Fruit fly (Drosophila melanogaster): ENCODE measurements around the gene CG7990.

CG7990 gene

DNA sequence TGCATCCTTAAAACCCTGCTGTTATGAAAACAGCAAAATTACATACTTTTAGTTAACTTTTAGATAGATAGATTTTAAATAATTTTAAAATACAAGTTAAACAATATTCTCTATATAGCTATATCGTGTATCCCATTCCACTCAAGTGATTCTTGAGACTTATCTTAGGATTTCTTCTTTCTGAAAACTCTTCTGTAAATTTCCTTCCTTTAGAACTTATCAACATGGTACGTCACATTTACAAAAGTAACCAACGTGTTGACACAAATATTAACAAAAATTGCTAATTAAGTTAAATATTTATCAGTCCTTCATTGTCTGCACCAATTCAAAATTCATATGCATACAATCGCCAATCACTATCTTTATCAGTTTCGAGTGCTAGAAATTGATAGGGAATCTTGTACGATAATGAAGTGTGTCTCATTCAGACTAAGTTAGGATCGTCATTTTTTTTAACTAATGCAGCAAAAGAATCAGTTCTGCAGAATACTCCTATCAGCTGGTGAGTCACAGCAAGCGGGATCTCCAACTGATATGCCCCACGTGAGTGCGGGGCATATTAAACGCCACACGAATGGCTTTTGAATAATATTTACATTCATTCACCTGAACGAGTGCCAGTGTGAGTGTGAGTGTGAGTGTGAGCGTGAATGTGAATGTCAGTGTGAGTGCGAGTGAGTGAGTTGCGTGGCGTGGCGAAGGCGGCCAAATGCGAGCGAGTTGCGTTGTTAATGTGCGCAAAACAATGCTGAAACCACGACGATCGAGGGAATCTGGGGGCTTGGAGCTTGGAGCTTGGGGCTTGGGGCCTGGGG is 34.0 kb downstream of the CG7990 start (continued):
- no peak for TF ChIP-seq Bdp1 (GFP tag; optimal IDR thresholded peaks at IDR 0.05)
- no peak for TF ChIP-seq wek (GFP tag; optimal IDR thresholded peaks at IDR 0.05)
- no peak for TF ChIP-seq sob (GFP tag; IDR thresholded peaks at IDR 0.05)
- no peak for TF ChIP-seq stc (GFP tag; IDR thresholded peaks at IDR 0.05)
- no peak for TF ChIP-seq tin (GFP tag; optimal IDR thresholded peaks at IDR 0.05)
- TF ChIP-seq az2 (GFP tag; optimal IDR thresholded peaks at IDR 0.05), result no peak
- TF ChIP-seq CG11398 (GFP tag; optimal IDR thresholded peaks at IDR 0.05), result no peak
- TF ChIP-seq Scr (GFP tag; IDR thresholded peaks at IDR 0.05; ENCODE audit: partially characterized antibody), result no peak
- TF ChIP-seq pum (GFP tag; optimal IDR thresholded peaks at IDR 0.05), result no peak
- no peak for TF ChIP-seq ken (GFP tag; IDR thresholded peaks at IDR 0.05)
- TF ChIP-seq Doc2 (GFP tag; IDR thresholded peaks at IDR 0.05), result no peak
- TF ChIP-seq bab2 (GFP tag; optimal IDR thresholded peaks at IDR 0.05), result no peak
- TF ChIP-seq CG3407 (GFP tag; optimal IDR thresholded peaks at IDR 0.05), result no peak
- no peak for TF ChIP-seq dpn (GFP tag; optimal IDR thresholded peaks at IDR 0.05)
- no peak for TF ChIP-seq E2f2 (GFP tag; IDR thresholded peaks at IDR 0.05)
- no peak for TF ChIP-seq CG4854 (GFP tag; optimal IDR thresholded peaks at IDR 0.05)
- TF ChIP-seq Myb (GFP tag; optimal IDR thresholded peaks at IDR 0.05), result no peak
- no peak for TF ChIP-seq al (GFP tag; IDR thresholded peaks at IDR 0.05)
- TF ChIP-seq ttk (GFP tag; IDR thresholded peaks at IDR 0.05), result no peak
- TF ChIP-seq Dp (GFP tag; optimal IDR thresholded peaks at IDR 0.05), result no peak
- TF ChIP-seq Hmx (GFP tag; optimal IDR thresholded peaks at IDR 0.05), result no peak
- no peak for TF ChIP-seq Oli (tag; optimal IDR thresholded peaks at IDR 0.05)
- TF ChIP-seq jigr1 (GFP tag; IDR thresholded peaks at IDR 0.05), result no peak
- TF ChIP-seq Neu2 (GFP tag; optimal IDR thresholded peaks at IDR 0.05; ENCODE audit: borderline replicate concordance), result no peak
- TF ChIP-seq CG10565 (GFP tag; optimal IDR thresholded peaks at IDR 0.05), result no peak
- no peak for TF ChIP-seq CG30403 (GFP tag; optimal IDR thresholded peaks at IDR 0.05)
- TF ChIP-seq gfzf (GFP tag; optimal IDR thresholded peaks at IDR 0.05), result no peak
- peak; percentile 24 for TF ChIP-seq Hmr (GFP tag; optimal IDR thresholded peaks at IDR 0.05)
- TF ChIP-seq CG4707 (GFP tag; optimal IDR thresholded peaks at IDR 0.05), result no peak
- TF ChIP-seq CG2199 (GFP tag; IDR thresholded peaks at IDR 0.05), result no peak
- TF ChIP-seq Oaz (GFP tag; IDR thresholded peaks at IDR 0.05), result no peak
- peak; percentile 13 for TF ChIP-seq CG12071 (GFP tag; optimal IDR thresholded peaks at IDR 0.05)
- TF ChIP-seq ato (GFP tag; IDR thresholded peaks at IDR 0.05; ENCODE audit: partially characterized antibody), result no peak
- no peak for TF ChIP-seq hb (GFP tag; IDR thresholded peaks at IDR 0.05; ENCODE audit: partially characterized antibody)
- no peak for TF ChIP-seq p53 (GFP tag; optimal IDR thresholded peaks at IDR 0.05)
- no peak for TF ChIP-seq tna (GFP tag; IDR thresholded peaks at IDR 0.05; ENCODE audit: partially characterized antibody)
- no peak for TF ChIP-seq Mes4 (GFP tag; optimal IDR thresholded peaks at IDR 0.05)
- no peak for TF ChIP-seq Spps (tag; optimal IDR thresholded peaks at IDR 0.05)
- no peak for TF ChIP-seq CG5245 (GFP tag; optimal IDR thresholded peaks at IDR 0.05)
- TF ChIP-seq CG42726 (GFP tag; IDR thresholded peaks at IDR 0.05; ENCODE audit: partially characterized antibody), result no peak
- TF ChIP-seq Elba2 (GFP tag; optimal IDR thresholded peaks at IDR 0.05), result no peak
- TF ChIP-seq CG13123 (GFP tag; optimal IDR thresholded peaks at IDR 0.05), result no peak
- no peak for TF ChIP-seq lilli (GFP tag; optimal IDR thresholded peaks at IDR 0.05)
- no peak for TF ChIP-seq Nf-YC (tag; optimal IDR thresholded peaks at IDR 0.05)
- no peak for TF ChIP-seq lola (GFP tag; optimal IDR thresholded peaks at IDR 0.05)
- no peak for TF ChIP-seq CG14014 (GFP tag; IDR thresholded peaks at IDR 0.05)
- no peak for TF ChIP-seq pita (GFP tag; optimal IDR thresholded peaks at IDR 0.05)
- TF ChIP-seq Chrac-16 (GFP tag; optimal IDR thresholded peaks at IDR 0.05), result no peak
- TF ChIP-seq dati (GFP tag; IDR thresholded peaks at IDR 0.05), result no peak
- no peak for TF ChIP-seq CG5953 (GFP tag; IDR thresholded peaks at IDR 0.05)

All from whole organism, embryonic.